Worm (Caenorhabditis elegans) whole organism, L4 larva: ENCODE data around the gene rabn-5.
A peak's percentile ranks its signal among the peaks of the same experiment; 100 is the strongest.

ENCODE experiments used
- F44E2.7 ChIP-seq: fragments of 200-800 bp; sonication (Bioruptor generic); IDR thresholded peaks from 2 replicates; pipeline ENCODE4 v2.1.2; 2022; ENCODE audit warnings: missing genetic modification characterization, missing compliant biosample characterization
- Y48G9A.11 ChIP-seq: fragments of 200-800 bp; sonication (Bioruptor generic); IDR thresholded peaks from 2 replicates; pipeline ENCODE4 v1.3.6; 2022; ENCODE audit warnings: missing genetic modification reagents, missing genetic modification characterization, missing compliant biosample characterization
- Y75B8A.6 ChIP-seq: fragments of 200-800 bp; sonication (Bioruptor generic); IDR thresholded peaks from 2 replicates; pipeline ENCODE4 v1.3.6; 2022; ENCODE audit warnings: missing genetic modification reagents, missing genetic modification characterization, missing compliant biosample characterization
- ZK546.5 ChIP-seq, 2 experiments: sonication (generic microtip); optimal IDR thresholded peaks; 2 replicates each; lab custom pipeline; 2017; ENCODE audit warnings: missing biosample characterization in 2 of 2, missing genetic modification characterization in 2 of 2
- aha-1 ChIP-seq: fragments of 150-350 bp; peaks from one replicate; lab custom pipeline; 2014; ENCODE audit warnings: missing biosample characterization, missing genetic modification characterization
- ceh-20 ChIP-seq: fragments of 200-800 bp; sonication (Bioruptor generic); IDR thresholded peaks from 2 replicates; pipeline ENCODE4 v1.3.6; 2022; ENCODE audit warnings: missing genetic modification reagents, missing genetic modification characterization, missing compliant biosample characterization
- ceh-62 ChIP-seq: sonication (generic microtip); optimal IDR thresholded peaks from 2 replicates; lab custom pipeline; 2017; ENCODE audit warnings: missing biosample characterization, missing genetic modification characterization
- ceh-82 ChIP-seq: sonication (generic microtip); optimal IDR thresholded peaks from 2 replicates; lab custom pipeline; 2017; ENCODE audit warnings: missing biosample characterization, missing genetic modification characterization
- daf-16 ChIP-seq, 3 experiments: sonication (generic microtip); optimal IDR thresholded peaks; 2 replicates each; lab custom pipeline; 2016 to 2017; ENCODE audit warnings: missing genetic modification characterization in 3 of 3, missing genetic modification reagents in 3 of 3, mild to moderate bottlenecking in 2 of 3, missing compliant biosample characterization in 2 of 3, missing biosample characterization in 1 of 3, moderate library complexity in 1 of 3
- dmd-6 ChIP-seq: fragments of 200-800 bp; sonication (Bioruptor generic); IDR thresholded peaks from 2 replicates; pipeline ENCODE4 v1.3.6; 2022; ENCODE audit warnings: missing genetic modification reagents, missing genetic modification characterization, missing compliant biosample characterization
- dmd-9 ChIP-seq: fragments of 200-800 bp; sonication (Bioruptor generic); IDR thresholded peaks from 2 replicates; pipeline ENCODE4 v1.3.6; 2022; ENCODE audit warnings: missing genetic modification reagents, missing genetic modification characterization, missing compliant biosample characterization
- dve-1 ChIP-seq: sonication (generic microtip); optimal IDR thresholded peaks from 2 replicates; lab custom pipeline; 2017; ENCODE audit warnings: antibody characterized with exemption, mild to moderate bottlenecking, missing genetic modification characterization, missing compliant biosample characterization; ENCODE audit not compliant: insufficient read depth
- egl-27 ChIP-seq: sonication (generic microtip); optimal IDR thresholded peaks from 3 replicates; lab custom pipeline; 2017; ENCODE audit warnings: missing biosample characterization, missing genetic modification reagents, missing genetic modification characterization
- hif-1 ChIP-seq, 2 experiments: sonication (generic microtip); optimal IDR thresholded peaks; 2 replicates each; lab custom pipeline; 2016 to 2017; ENCODE audit warnings: missing compliant biosample characterization in 2 of 2, missing genetic modification characterization in 2 of 2, missing genetic modification reagents in 2 of 2, missing genotype in 2 of 2, mild to moderate bottlenecking in 1 of 2
- hlh-11 ChIP-seq: fragments of 200-800 bp; sonication (Bioruptor generic); optimal IDR thresholded peaks from 2 replicates; lab custom pipeline; 2018; ENCODE audit warnings: mild to moderate bottlenecking, missing genetic modification characterization, missing compliant biosample characterization
- hlh-30 ChIP-seq: sonication (generic microtip); optimal IDR thresholded peaks from 2 replicates; lab custom pipeline; 2017; ENCODE audit warnings: antibody characterized with exemption, mild to moderate bottlenecking, missing genetic modification characterization, missing compliant biosample characterization; ENCODE audit not compliant: insufficient read depth
- hmg-1.1 ChIP-seq: fragments of 200-800 bp; sonication (Bioruptor generic); IDR thresholded peaks from 2 replicates; pipeline ENCODE4 v1.3.6; 2022; ENCODE audit warnings: missing genetic modification reagents, missing genetic modification characterization, missing compliant biosample characterization
- lin-13 ChIP-seq: fragments of 150-350 bp; optimal IDR thresholded peaks from 2 replicates; lab custom pipeline; 2014; ENCODE audit warnings: missing biosample characterization, missing genetic modification reagents, missing genetic modification characterization
- mdt-29 ChIP-seq: fragments of 200-800 bp; sonication (Bioruptor generic); IDR thresholded peaks from 2 replicates; pipeline ENCODE4 v1.3.6; 2022; ENCODE audit warnings: missing genetic modification reagents, missing genetic modification characterization, missing compliant biosample characterization
- mep-1 ChIP-seq: fragments of 150-350 bp; sonication (generic microtip); optimal IDR thresholded peaks from 3 replicates; lab custom pipeline; 2014; ENCODE audit warnings: missing biosample characterization, missing genetic modification characterization
- mes-2 ChIP-seq: sonication (generic microtip); optimal IDR thresholded peaks from 2 replicates; lab custom pipeline; 2016; ENCODE audit warnings: missing genotype, mild to moderate bottlenecking, missing genetic modification characterization, missing compliant biosample characterization; ENCODE audit not compliant: poor library complexity, severe bottlenecking
- mxl-2 ChIP-seq: fragments of 200-800 bp; sonication (Bioruptor generic); conservative IDR thresholded peaks from 2 replicates; pipeline ENCODE4 v1.3.6; 2022; ENCODE audit warnings: missing genetic modification reagents, missing genetic modification characterization, missing compliant biosample characterization
- mxl-3 ChIP-seq: fragments of 200-800 bp; sonication (Bioruptor generic); optimal IDR thresholded peaks from 2 replicates; lab custom pipeline; 2018; ENCODE audit warnings: mild to moderate bottlenecking, missing genetic modification characterization, missing compliant biosample characterization
- nhr-102 ChIP-seq: sonication (generic microtip); optimal IDR thresholded peaks from 2 replicates; lab custom pipeline; 2016; ENCODE audit warnings: mild to moderate bottlenecking, missing genetic modification characterization, moderate library complexity, missing compliant biosample characterization
- nhr-11 ChIP-seq: fragments of 150-350 bp; optimal IDR thresholded peaks from 2 replicates; lab custom pipeline; 2014; ENCODE audit warnings: missing biosample characterization, missing genetic modification characterization
- nhr-237 ChIP-seq: sonication (generic microtip); optimal IDR thresholded peaks from 2 replicates; lab custom pipeline; 2017; ENCODE audit warnings: missing biosample characterization, missing genetic modification characterization
- nhr-28 ChIP-seq: fragments of 150-350 bp; optimal IDR thresholded peaks from 2 replicates; lab custom pipeline; 2014; ENCODE audit warnings: missing biosample characterization, missing genetic modification characterization
- nhr-42 ChIP-seq: fragments of 200-800 bp; sonication (Bioruptor generic); IDR thresholded peaks from 2 replicates; pipeline ENCODE4 v1.3.6; 2022; ENCODE audit warnings: missing genetic modification characterization, missing compliant biosample characterization
- nhr-48 ChIP-seq: sonication (generic microtip); optimal IDR thresholded peaks from 2 replicates; lab custom pipeline; 2016; ENCODE audit warnings: mild to moderate bottlenecking, missing genetic modification characterization, missing compliant biosample characterization
- nhr-6 ChIP-seq: fragments of 150-350 bp; optimal IDR thresholded peaks from 2 replicates; lab custom pipeline; 2014; ENCODE audit warnings: missing biosample characterization, missing genetic modification characterization
- nhr-77 ChIP-seq: fragments of 150-350 bp; optimal IDR thresholded peaks from 2 replicates; lab custom pipeline; 2014; ENCODE audit warnings: missing biosample characterization, missing genetic modification characterization
- php-3 ChIP-seq: fragments of 200-800 bp; sonication (Bioruptor generic); IDR thresholded peaks from 2 replicates; pipeline ENCODE4 v1.3.6; 2022; ENCODE audit warnings: missing genetic modification reagents, missing genetic modification characterization, missing compliant biosample characterization
- rbr-2 ChIP-seq: sonication (generic microtip); optimal IDR thresholded peaks from 2 replicates; lab custom pipeline; 2016; ENCODE audit warnings: missing genotype, missing genetic modification characterization, missing compliant biosample characterization
- sdz-12 ChIP-seq: fragments of 200-800 bp; sonication (Bioruptor generic); optimal IDR thresholded peaks from 2 replicates; lab custom pipeline; 2018; ENCODE audit warnings: mild to moderate bottlenecking, missing genetic modification characterization, missing compliant biosample characterization
- set-16 ChIP-seq: fragments of 200-800 bp; sonication (Bioruptor generic); IDR thresholded peaks from 2 replicates; pipeline ENCODE4 v1.3.6; 2022; ENCODE audit warnings: missing genetic modification reagents, missing genetic modification characterization, missing compliant biosample characterization
- skn-1 ChIP-seq: fragments of 150-350 bp; optimal IDR thresholded peaks from 2 replicates; lab custom pipeline; 2014; ENCODE audit warnings: missing biosample characterization, missing genetic modification characterization
- snpc-4 ChIP-seq: fragments of 150-350 bp; optimal IDR thresholded peaks from 2 replicates; lab custom pipeline; 2014; ENCODE audit warnings: missing biosample characterization, missing genetic modification characterization
- spr-3 ChIP-seq: fragments of 200-800 bp; sonication (Bioruptor generic); optimal IDR thresholded peaks from 2 replicates; lab custom pipeline; 2018; ENCODE audit warnings: mild to moderate bottlenecking, missing genetic modification characterization, missing compliant biosample characterization
- unc-62 ChIP-seq, 3 experiments: fragments of 150-350 bp in 1 of 3; sonication (generic microtip); optimal IDR thresholded peaks in 2 of 3; peaks in 1 of 3; 1 replicate in 1 of 3; 2 replicates in 2 of 3; lab custom pipeline; 2014 to 2017; ENCODE audit warnings: missing biosample characterization in 3 of 3, missing genetic modification characterization in 3 of 3, missing genetic modification reagents in 3 of 3, missing genotype in 1 of 3
- zag-1 ChIP-seq: fragments of 150-350 bp; optimal IDR thresholded peaks from 2 replicates; lab custom pipeline; 2014; ENCODE audit warnings: missing biosample characterization, missing genetic modification characterization
- zfp-2 ChIP-seq: sonication (generic microtip); optimal IDR thresholded peaks from 2 replicates; lab custom pipeline; 2016; ENCODE audit warnings: mild to moderate bottlenecking, missing genetic modification characterization, missing compliant biosample characterization
- zfp-3 ChIP-seq: fragments of 200-800 bp; sonication (Bioruptor generic); conservative IDR thresholded peaks from 2 replicates; pipeline ENCODE4 v1.3.6; 2022; ENCODE audit warnings: missing genetic modification reagents, missing genetic modification characterization, missing compliant biosample characterization
- zip-11 ChIP-seq: fragments of 200-800 bp; sonication (Bioruptor generic); IDR thresholded peaks from 2 replicates; pipeline ENCODE4 v1.3.6; 2022; ENCODE audit warnings: missing genetic modification characterization, missing compliant biosample characterization

The rabn-5 gene

ce11 chrIII:5876140-5876675 is 11.9 kb downstream of the rabn-5 start, which contains the start of gene aldo-2 (continued):
- TF ChIP-seq dmd-9 (GFP tag; lab: Robert Waterston, UW) (no peak), mep-1 (peak; percentile 46), egl-27 (no peak), nhr-6 (tag; lab: Kevin White, UChicago) (no peak), Y48G9A.11 (peak; percentile 37; the same call in 1 of the 2 replicates), spr-3 (no peak), ceh-62 (tag; lab: Kevin White, UChicago) (no peak), lin-13 (GFP tag; lab: Kevin White, UChicago) (peak; percentile 32), hif-1 (tag; optimal IDR thresholded peaks at IDR 0.05; lab: Kevin White, UChicago) (peak in 1 of 2 experiments; percentile 56), set-16 (GFP tag; lab: Robert Waterston, UW) (no peak), snpc-4 (tag; lab: Kevin White, UChicago) (no peak), zip-11 (GFP tag; lab: Robert Waterston, UW) (no peak), zfp-2 (tag; lab: Kevin White, UChicago) (no peak)

- TF ChIP-seq zfp-3 (GFP tag; lab: Robert Waterston, UW) = no peak
- TF ChIP-seq egl-27 = no peak
- peak; percentile 65 for TF ChIP-seq hlh-11
- no peak for TF ChIP-seq zag-1 (tag; lab: Kevin White, UChicago)
- TF ChIP-seq daf-16 (GFP tag; optimal IDR thresholded peaks at IDR 0.05; lab: Kevin White, UChicago) = no peak
- peak; percentile 61 for TF ChIP-seq daf-16 (tag; optimal IDR thresholded peaks at IDR 0.05; lab: Kevin White, UChicago)
- no peak for TF ChIP-seq ceh-20
- no peak for TF ChIP-seq Y75B8A.6 (GFP tag; lab: Robert Waterston, UW)
- TF ChIP-seq skn-1 (tag; lab: Kevin White, UChicago) = no peak
- TF ChIP-seq snpc-4 (tag; lab: Kevin White, UChicago) = no peak
- TF ChIP-seq nhr-42 = no peak
- no peak for TF ChIP-seq ceh-82 (tag; lab: Kevin White, UChicago)
- no peak for TF ChIP-seq nhr-48 (tag; lab: Kevin White, UChicago)
- peak; percentile 80 for TF ChIP-seq dve-1 (tag; lab: Kevin White, UChicago)
- TF ChIP-seq aha-1 = peak; percentile 78
- TF ChIP-seq nhr-77 (tag; lab: Kevin White, UChicago) = no peak
- TF ChIP-seq nhr-102 (tag; lab: Kevin White, UChicago) = no peak
- peak; percentile 83 for TF ChIP-seq hlh-30 (tag; lab: Kevin White, UChicago)
- no peak for TF ChIP-seq ZK546.5 (tag; optimal IDR thresholded peaks at IDR 0.05; lab: Kevin White, UChicago)
- peak; percentile 57 for TF ChIP-seq nhr-28 (tag; lab: Kevin White, UChicago)
- TF ChIP-seq mxl-2 (GFP tag; lab: Robert Waterston, UW) = no peak
- peak; percentile 57 for TF ChIP-seq dmd-6
- peak in 1 of 2 experiments; percentile 72 for TF ChIP-seq unc-62 (GFP tag; optimal IDR thresholded peaks at IDR 0.05 in 1 of 2; lab: Kevin White, UChicago)
- TF ChIP-seq unc-62 (tag; optimal IDR thresholded peaks at IDR 0.05; lab: Kevin White, UChicago) = no peak
- TF ChIP-seq hmg-1.1 (GFP tag; lab: Robert Waterston, UW) = 0 out of 2 replicates have a peak, but pooled peaks have one; percentile 12
- no peak for TF ChIP-seq rbr-2
- no peak for TF ChIP-seq zip-11 (GFP tag; lab: Robert Waterston, UW)
- TF ChIP-seq php-3 = 0 out of 2 replicates have a peak, but pooled peaks have one; percentile 18
- TF ChIP-seq sdz-12 = no peak
- no peak for TF ChIP-seq nhr-237 (tag; lab: Kevin White, UChicago)
- no peak for TF ChIP-seq F44E2.7
- TF ChIP-seq mes-2 (tag; lab: Kevin White, UChicago) = no peak
- no peak for TF ChIP-seq mxl-3 (GFP tag; lab: Kevin White, UChicago)
- no peak for TF ChIP-seq nhr-11 (tag; lab: Kevin White, UChicago)
- peak; percentile 96 for TF ChIP-seq mdt-29 (GFP tag; lab: Robert Waterston, UW)
- peak; percentile 34 for TF ChIP-seq mep-1
Measured at ce11 chrIII:5876867-5877641, 12.7 kb downstream of the rabn-5 start.
